Fruit fly (Drosophila melanogaster) whole organism, embryonic: ENCODE data around the gene Ets98B.

Experiments used
- Atf6 ChIP-seq: fragments of 200-800 bp; sonication (Bioruptor generic); IDR thresholded peaks from 2 replicates; pipeline ENCODE4 v1.3.6; 2022; ENCODE audit warnings: missing biosample characterization, missing genetic modification characterization
- CG12299 ChIP-seq: fragments of 200-800 bp; sonication (Bioruptor generic); optimal IDR thresholded peaks from 2 replicates; lab custom pipeline; 2018; ENCODE audit warnings: missing biosample characterization, mild to moderate bottlenecking, missing genetic modification characterization
- CG12391 ChIP-seq: fragments of 200-800 bp; sonication (Bioruptor generic); optimal IDR thresholded peaks from 3 replicates; lab custom pipeline; 2018; ENCODE audit warnings: missing biosample characterization, mild to moderate bottlenecking, missing genetic modification characterization, moderate library complexity
- CG15514 ChIP-seq: fragments of 200-800 bp; sonication (Bioruptor generic); optimal IDR thresholded peaks from 3 replicates; lab custom pipeline; 2017; ENCODE audit warnings: missing biosample characterization, missing genetic modification characterization, mild to moderate bottlenecking, moderate library complexity, missing genetic modification reagents
- CG3065 ChIP-seq: fragments of 200-800 bp; sonication (Bioruptor generic); optimal IDR thresholded peaks from 2 replicates; lab custom pipeline; 2016; ENCODE audit warnings: missing biosample characterization, missing genetic modification characterization
- CG34422 ChIP-seq: fragments of 200-800 bp; sonication (Bioruptor generic); IDR thresholded peaks from 3 replicates; pipeline ENCODE4 v1.3.6; 2022; ENCODE audit warnings: missing biosample characterization, missing genetic modification characterization
- CG4282 ChIP-seq: fragments of 200-800 bp; sonication (Bioruptor generic); optimal IDR thresholded peaks from 2 replicates; lab custom pipeline; 2016; ENCODE audit warnings: missing biosample characterization, missing genetic modification characterization
- CG4617 ChIP-seq: fragments of 200-800 bp; sonication (Bioruptor generic); optimal IDR thresholded peaks from 3 replicates; lab custom pipeline; 2016; ENCODE audit warnings: missing biosample characterization, missing genetic modification characterization, borderline replicate concordance
- CG5953 ChIP-seq: fragments of 200-800 bp; sonication (Bioruptor generic); IDR thresholded peaks from 2 replicates; pipeline ENCODE4 v1.3.6; 2022; ENCODE audit warnings: missing biosample characterization, missing genetic modification characterization
- CG6683 ChIP-seq: fragments of 200-800 bp; sonication (Bioruptor generic); optimal IDR thresholded peaks from 2 replicates; lab custom pipeline; 2017; ENCODE audit warnings: missing biosample characterization, mild to moderate bottlenecking, missing genetic modification characterization, missing genetic modification reagents
- CG9797 ChIP-seq: fragments of 200-800 bp; sonication (Bioruptor generic); optimal IDR thresholded peaks from 3 replicates; lab custom pipeline; 2018; ENCODE audit warnings: missing biosample characterization, mild to moderate bottlenecking, missing genetic modification characterization
- CG9876 ChIP-seq: fragments of 200-800 bp; sonication (Bioruptor generic); optimal IDR thresholded peaks from 2 replicates; lab custom pipeline; 2016; ENCODE audit warnings: missing biosample characterization, missing genetic modification characterization
- CoRest ChIP-seq: fragments of 200-800 bp; sonication (Bioruptor generic); optimal IDR thresholded peaks from 3 replicates; lab custom pipeline; 2018; ENCODE audit warnings: missing biosample characterization, mild to moderate bottlenecking, missing genetic modification characterization, moderate library complexity
- Dp ChIP-seq: fragments of 200-800 bp; sonication (Bioruptor generic); optimal IDR thresholded peaks from 2 replicates; lab custom pipeline; 2018; ENCODE audit warnings: missing biosample characterization, mild to moderate bottlenecking, missing genetic modification characterization, moderate library complexity
- E2f2 ChIP-seq: fragments of 200-800 bp; sonication (Bioruptor generic); IDR thresholded peaks from 2 replicates; pipeline ENCODE4 v1.3.6; 2022; ENCODE audit warnings: missing biosample characterization, missing genetic modification characterization
- Jarid2 ChIP-seq: fragments of 200-800 bp; sonication (Bioruptor generic); optimal IDR thresholded peaks from 3 replicates; lab custom pipeline; 2017; ENCODE audit warnings: mild to moderate bottlenecking, missing biosample characterization, missing genetic modification reagents, missing genetic modification characterization
- MBD-R2 ChIP-seq: fragments of 200-800 bp; sonication (Bioruptor generic); IDR thresholded peaks from 2 replicates; pipeline ENCODE4 v1.3.6; 2022; ENCODE audit warnings: missing biosample characterization, missing genetic modification characterization
- MESR4 ChIP-seq: fragments of 200-800 bp; sonication (Bioruptor generic); optimal IDR thresholded peaks from 2 replicates; lab custom pipeline; 2018; ENCODE audit warnings: missing biosample characterization, mild to moderate bottlenecking, missing genetic modification characterization, moderate library complexity
- Med ChIP-seq: fragments of 200-800 bp; sonication (Bioruptor generic); peaks from one replicate; lab custom pipeline; 2016; ENCODE audit warnings: missing biosample characterization, missing genetic modification characterization, mild to moderate bottlenecking, inconsistent platforms, moderate library complexity
- Mrtf ChIP-seq: fragments of 200-800 bp; sonication (Bioruptor generic); IDR thresholded peaks from 3 replicates; pipeline ENCODE4 v1.3.6; 2022; ENCODE audit warnings: missing biosample characterization, missing genetic modification characterization
- Myb ChIP-seq: fragments of 200-800 bp; sonication (Bioruptor generic); optimal IDR thresholded peaks from 2 replicates; lab custom pipeline; 2016; ENCODE audit warnings: missing biosample characterization, missing genetic modification characterization
- Trl ChIP-seq, 3 experiments: fragments of >200 bp in 2 of 3; fragments of 200-800 bp in 1 of 3; sonication (Bioruptor generic) in 1 of 3; optimal IDR thresholded peaks; 2 replicates in 1 of 3; 3 replicates in 2 of 3; lab custom pipeline; 2016 to 2017; ENCODE audit warnings: missing biosample characterization in 1 of 3, missing genetic modification characterization in 1 of 3
- Usf ChIP-seq: fragments of 200-800 bp; sonication (Bioruptor generic); optimal IDR thresholded peaks from 2 replicates; lab custom pipeline; 2017; ENCODE audit warnings: missing genotype, missing biosample characterization, missing genetic modification characterization
- Vsx1 ChIP-seq: fragments of 200-800 bp; sonication (Bioruptor generic); optimal IDR thresholded peaks from 2 replicates; lab custom pipeline; 2017; ENCODE audit warnings: missing biosample characterization, mild to moderate bottlenecking, missing genetic modification characterization, missing genetic modification reagents
- aop ChIP-seq: fragments of 200-800 bp; sonication (Bioruptor generic); IDR thresholded peaks from 2 replicates; pipeline ENCODE4 v1.3.6; 2022; ENCODE audit warnings: missing biosample characterization, missing genetic modification characterization
- cato ChIP-seq: fragments of 200-800 bp; sonication (Bioruptor generic); optimal IDR thresholded peaks from 2 replicates; lab custom pipeline; 2016; ENCODE audit warnings: missing biosample characterization, missing genetic modification characterization, borderline replicate concordance
- cg ChIP-seq: fragments of 200-800 bp; sonication (Bioruptor generic); optimal IDR thresholded peaks from 3 replicates; lab custom pipeline; 2019; ENCODE audit warnings: missing biosample characterization, mild to moderate bottlenecking, missing genetic modification characterization, moderate library complexity
- ci ChIP-seq: fragments of 200-800 bp; sonication (Bioruptor generic); IDR thresholded peaks from 3 replicates; pipeline ENCODE4 v1.3.6; 2022; ENCODE audit warnings: missing biosample characterization, missing genetic modification characterization
- crol ChIP-seq: fragments of 200-800 bp; sonication (Bioruptor generic); IDR thresholded peaks from 2 replicates; pipeline ENCODE4 v1.3.6; 2022; ENCODE audit warnings: missing biosample characterization, missing genetic modification characterization
- exex ChIP-seq: fragments of 200-800 bp; sonication (Bioruptor generic); optimal IDR thresholded peaks from 4 replicates; lab custom pipeline; 2018; ENCODE audit warnings: missing biosample characterization, mild to moderate bottlenecking, missing genetic modification characterization, moderate library complexity
- ftz-f1 ChIP-seq: fragments of 200-800 bp; sonication (Bioruptor generic); optimal IDR thresholded peaks from 2 replicates; lab custom pipeline; 2016; ENCODE audit warnings: missing biosample characterization, missing genetic modification characterization
- gem ChIP-seq: fragments of 200-800 bp; sonication (Bioruptor generic); optimal IDR thresholded peaks from 2 replicates; lab custom pipeline; 2019; ENCODE audit warnings: missing biosample characterization, mild to moderate bottlenecking, missing genetic modification characterization, moderate library complexity
- gfzf ChIP-seq: fragments of 200-800 bp; sonication (Bioruptor generic); optimal IDR thresholded peaks from 2 replicates; lab custom pipeline; 2016; ENCODE audit warnings: missing biosample characterization, mild to moderate bottlenecking, missing genetic modification characterization, moderate library complexity
- kay ChIP-seq: fragments of 200-800 bp; sonication (Bioruptor generic); optimal IDR thresholded peaks from 2 replicates; lab custom pipeline; 2016; ENCODE audit warnings: missing biosample characterization, missing genetic modification characterization
- knrl ChIP-seq: fragments of 200-800 bp; sonication (Bioruptor generic); IDR thresholded peaks from 3 replicates; pipeline ENCODE4 v1.3.6; 2022; ENCODE audit warnings: missing biosample characterization, missing genetic modification characterization; ENCODE audit not compliant: partially characterized antibody
- lilli ChIP-seq: fragments of 200-800 bp; sonication (Bioruptor generic); optimal IDR thresholded peaks from 3 replicates; lab custom pipeline; 2016; ENCODE audit warnings: missing biosample characterization, missing genetic modification characterization
- pzg ChIP-seq: fragments of 200-800 bp; sonication (Bioruptor generic); optimal IDR thresholded peaks from 3 replicates; lab custom pipeline; 2018; ENCODE audit warnings: missing biosample characterization, mild to moderate bottlenecking, missing genetic modification characterization, moderate library complexity
- sna ChIP-seq: fragments of 200-800 bp; sonication (Bioruptor generic); IDR thresholded peaks from 2 replicates; pipeline ENCODE4 v1.3.6; 2022; ENCODE audit warnings: missing biosample characterization, missing genetic modification characterization; ENCODE audit not compliant: partially characterized antibody
- stc ChIP-seq: fragments of 200-800 bp; sonication (Bioruptor generic); IDR thresholded peaks from 2 replicates; pipeline ENCODE4 v1.3.6; 2022; ENCODE audit warnings: missing biosample characterization, missing genetic modification characterization
- sug ChIP-seq: fragments of 200-800 bp; optimal IDR thresholded peaks from 2 replicates; lab custom pipeline; 2019; ENCODE audit warnings: missing biosample characterization, mild to moderate bottlenecking, missing genetic modification characterization, moderate library complexity
- yki ChIP-seq: fragments of >200 bp; optimal IDR thresholded peaks from 3 replicates; lab custom pipeline; 2018

The Ets98B gene

DNA sequence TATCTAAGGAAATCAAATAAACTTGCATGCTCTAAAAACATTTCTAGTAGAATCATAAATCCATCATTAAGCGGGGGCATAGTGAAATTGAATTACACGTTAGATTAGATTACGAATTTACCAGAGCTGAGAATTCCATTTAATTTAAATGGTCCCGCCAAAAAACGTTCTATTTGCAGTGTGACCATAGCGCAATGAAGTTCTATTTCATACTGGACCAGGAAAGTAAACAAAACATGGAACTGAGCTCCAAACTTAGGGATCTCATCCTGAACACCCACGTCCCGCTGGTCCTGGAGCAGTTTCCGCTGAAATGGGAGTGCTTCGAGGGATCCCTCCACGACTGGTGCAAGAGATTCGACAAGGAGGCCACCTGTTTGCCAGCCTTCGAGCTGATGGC is 41.3 kb upstream of the Ets98B start, which contains the start of gene HSPBAP1:
Gene HSPBAP1, plus strand, starts transcription at position 217 of the 400 bp plus-strand sequence.
- TF ChIP-seq CG9797 (GFP tag; lab: Kevin White, UChicago): peak; percentile 58
- peak; percentile 81 for TF ChIP-seq Dp
- no peak for TF ChIP-seq Mrtf (GFP tag; lab: Robert Waterston, UW)
- peak; percentile 71 for TF ChIP-seq ftz-f1 (GFP tag; lab: Kevin White, UChicago)
- peak; percentile 42 for TF ChIP-seq CG4617 (GFP tag; lab: Kevin White, UChicago)
- peak; percentile 46; the same call in 1 of the 2 replicates for TF ChIP-seq MBD-R2 (GFP tag; lab: Robert Waterston, UW)
- TF ChIP-seq gfzf (GFP tag; lab: Kevin White, UChicago): peak; percentile 67
- TF ChIP-seq knrl (GFP tag; lab: Robert Waterston, UW): no peak
- peak; percentile 87 for TF ChIP-seq E2f2 (GFP tag; lab: Robert Waterston, UW)
- no peak for TF ChIP-seq gem (tag; lab: Kevin White, UChicago)
- peak; percentile 41 for TF ChIP-seq Myb (GFP tag; lab: Kevin White, UChicago)
- TF ChIP-seq pzg (GFP tag; lab: Kevin White, UChicago): peak; percentile 38
- peak; percentile 33 for TF ChIP-seq MESR4 (GFP tag; lab: Kevin White, UChicago)
- TF ChIP-seq CG15514 (GFP tag; lab: Kevin White, UChicago): peak; percentile 0
- TF ChIP-seq Jarid2 (GFP tag; lab: Kevin White, UChicago): no peak
- no peak for TF ChIP-seq aop (GFP tag; lab: Robert Waterston, UW)
- TF ChIP-seq, all 482 proteins: peak for 11

DNA sequence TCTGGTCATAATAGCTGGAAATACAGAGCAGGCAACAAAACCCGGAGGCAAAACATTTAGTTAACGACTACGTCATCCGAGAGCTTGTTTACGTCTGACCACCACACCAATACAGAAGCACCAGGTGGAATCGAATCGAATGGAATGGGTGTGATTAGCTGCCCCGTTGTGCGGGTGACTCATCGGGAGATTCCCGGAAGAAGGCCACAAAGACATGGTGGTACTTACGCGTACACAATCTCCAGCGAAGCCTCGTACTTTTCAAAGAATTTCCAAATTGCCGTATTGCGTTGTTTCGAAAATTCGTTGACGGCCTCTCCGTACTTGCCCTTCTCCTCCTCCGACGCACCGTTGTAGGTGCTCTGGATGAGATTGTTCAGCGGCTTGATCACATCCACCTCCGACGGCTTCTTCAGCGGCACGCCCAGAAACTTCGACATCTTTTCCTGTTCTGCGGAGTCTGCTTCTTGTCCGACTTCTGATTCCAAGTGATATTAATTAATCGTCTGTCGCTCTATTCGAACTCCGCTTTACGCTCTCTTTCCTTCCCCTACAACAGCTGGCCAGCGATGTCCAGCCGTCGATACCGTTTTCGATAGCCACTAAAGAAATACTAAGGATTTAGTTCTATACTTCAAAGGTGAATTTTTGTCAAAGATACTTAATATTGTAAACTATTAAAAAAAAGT is 36.7 kb upstream of the Ets98B start, which contains the start of gene ALiX:
Gene ALiX, minus strand, starts transcription at position 571 of the 689 bp plus-strand sequence.
- TF ChIP-seq CG5953 (GFP tag; lab: Robert Waterston, UW) (peak; percentile 31; the same call in 1 of the 2 replicates), Trl (optimal IDR thresholded peaks at IDR 0.05; lab: Kevin White, UChicago) (peak in 1 of 2 experiments; percentile 48), Trl (GFP tag; optimal IDR thresholded peaks at IDR 0.05; lab: Kevin White, UChicago) (no peak), CG12391 (tag; lab: Kevin White, UChicago) (peak; percentile 26), CG3065 (no peak), Atf6 (GFP tag; lab: Robert Waterston, UW) (0 out of 2 replicates have a peak, but pooled peaks have one; percentile 15), Usf (GFP tag; lab: Kevin White, UChicago) (no peak), CG4282 (GFP tag; lab: Kevin White, UChicago) (no peak), crol (GFP tag; lab: Robert Waterston, UW) (peak; percentile 78), CG9876 (no peak), Med (GFP tag; lab: Kevin White, UChicago) (peak; percentile 53), cato (GFP tag; lab: Kevin White, UChicago) (no peak), Vsx1 (peak; percentile 42), sug (tag; lab: Kevin White, UChicago) (peak; percentile 10), CoRest (tag; lab: Kevin White, UChicago) (peak; percentile 1), kay (peak; percentile 67), ci (GFP tag; lab: Robert Waterston, UW) (0 out of 3 replicates have a peak, but pooled peaks have one; percentile 51), MESR4 (GFP tag; lab: Kevin White, UChicago) (peak; percentile 23), exex (tag; lab: Kevin White, UChicago) (no peak), stc (0 out of 2 replicates have a peak, but pooled peaks have one; percentile 20), CG6683 (no peak), CG12299 (peak; percentile 8), lilli (peak; percentile 2), sna (GFP tag; lab: Robert Waterston, UW) (0 out of 2 replicates have a peak, but pooled peaks have one; percentile 27), CG34422 (GFP tag; lab: Robert Waterston, UW) (0 out of 3 replicates have a peak, but pooled peaks have one; percentile 28), cg (GFP tag; lab: Kevin White, UChicago) (peak; percentile 47), yki (lab: Kevin White, UChicago) (no peak)
